Fruit fly (Drosophila melanogaster): ENCODE results near the gene CG11317.

The CG11317 gene

dm6 chr3R:31064653-31065322 lies 32.3 kb downstream of the CG11317 start, which contains the start of gene Sox100B (continued):
- TF ChIP-seq crp (GFP tag; optimal IDR thresholded peaks at IDR 0.05) (no peak), pros (GFP tag; optimal IDR thresholded peaks at IDR 0.05) (peak; percentile 16), PHDP (tag; optimal IDR thresholded peaks at IDR 0.05) (peak; percentile 54), unpg (GFP tag; optimal IDR thresholded peaks at IDR 0.05) (peak; percentile 72), CG17568 (GFP tag; optimal IDR thresholded peaks at IDR 0.05) (peak; percentile 40), CG1647 (GFP tag; optimal IDR thresholded peaks at IDR 0.05) (no peak), Awh (GFP tag; IDR thresholded peaks at IDR 0.05) (peak; percentile 68), CG33213 (GFP tag; optimal IDR thresholded peaks at IDR 0.05) (peak; percentile 20), C15 (GFP tag; IDR thresholded peaks at IDR 0.05) (no peak), ro (GFP tag; IDR thresholded peaks at IDR 0.05) (peak; percentile 63), BtbVII (GFP tag; optimal IDR thresholded peaks at IDR 0.05) (no peak), sr (GFP tag; IDR thresholded peaks at IDR 0.05) (no peak), Dbx (GFP tag; IDR thresholded peaks at IDR 0.05) (no peak), Ptx1 (GFP tag; IDR thresholded peaks at IDR 0.05) (peak; percentile 73), CG7556 (GFP tag; optimal IDR thresholded peaks at IDR 0.05) (peak; percentile 49), CG1832 (GFP tag; optimal IDR thresholded peaks at IDR 0.05) (no peak), toy (GFP tag; IDR thresholded peaks at IDR 0.05) (0 out of 2 replicates have a peak, but pooled peaks have one; percentile 43), CG10979 (tag; optimal IDR thresholded peaks at IDR 0.05) (peak; percentile 87), gsb (GFP tag; IDR thresholded peaks at IDR 0.05) (no peak), gcm2 (GFP tag; optimal IDR thresholded peaks at IDR 0.05) (no peak), CG7372 (GFP tag; IDR thresholded peaks at IDR 0.05) (no peak; the same call in 1 of the 2 replicates), CG5245 (GFP tag; optimal IDR thresholded peaks at IDR 0.05) (peak; percentile 59), CG8388 (GFP tag; optimal IDR thresholded peaks at IDR 0.05) (peak; percentile 71), CG16815 (GFP tag; optimal IDR thresholded peaks at IDR 0.05) (peak; percentile 76), CG30020 (tag; optimal IDR thresholded peaks at IDR 0.05) (no peak), cad (GFP tag; optimal IDR thresholded peaks at IDR 0.05) (no peak), sens (GFP tag) (peak; percentile 95), CG9817 (tag; optimal IDR thresholded peaks at IDR 0.05) (peak; percentile 15), NC2β (GFP tag; optimal IDR thresholded peaks at IDR 0.05) (no peak), slbo (GFP tag; IDR thresholded peaks at IDR 0.05) (peak; percentile 57), bsh (GFP tag; optimal IDR thresholded peaks at IDR 0.05) (peak in 1 of 2 experiments; percentile 84), CG4282 (GFP tag; optimal IDR thresholded peaks at IDR 0.05) (no peak), CG15269 (tag; optimal IDR thresholded peaks at IDR 0.05) (peak; percentile 52), CG5180 (GFP tag; optimal IDR thresholded peaks at IDR 0.05) (peak; percentile 43), Sin3A (optimal IDR thresholded peaks at IDR 0.05) (no peak), Aef1 (GFP tag; IDR thresholded peaks at IDR 0.05) (peak; percentile 49; the same call in 2 of the 3 replicates), CG17829 (tag; optimal IDR thresholded peaks at IDR 0.05) (peak; percentile 88), Dip3 (GFP tag; optimal IDR thresholded peaks at IDR 0.05) (no peak), Ravus (GFP tag; IDR thresholded peaks at IDR 0.05) (no peak), fu2 (GFP tag; optimal IDR thresholded peaks at IDR 0.05) (no peak), bbx (GFP tag; IDR thresholded peaks at IDR 0.05; ENCODE audit: partially characterized antibody) (no peak), CG16813 (GFP tag; IDR thresholded peaks at IDR 0.05; ENCODE audit: partially characterized antibody) (no peak), Oaz (GFP tag; IDR thresholded peaks at IDR 0.05) (no peak), ind (GFP tag; optimal IDR thresholded peaks at IDR 0.05) (peak; percentile 45), D (optimal IDR thresholded peaks at IDR 0.05) (no peak), D (GFP tag; optimal IDR thresholded peaks at IDR 0.05) (peak; percentile 72), Myb (GFP tag; optimal IDR thresholded peaks at IDR 0.05) (no peak), dan (GFP tag; IDR thresholded peaks at IDR 0.05) (peak; percentile 74), Med (GFP tag) (peak; percentile 80), CG1792 (GFP tag; optimal IDR thresholded peaks at IDR 0.05) (no peak), CG13775 (GFP tag; optimal IDR thresholded peaks at IDR 0.05) (peak; percentile 57)
